Worm (Caenorhabditis elegans): ENCODE results near the gene srh-30.

DNA sequence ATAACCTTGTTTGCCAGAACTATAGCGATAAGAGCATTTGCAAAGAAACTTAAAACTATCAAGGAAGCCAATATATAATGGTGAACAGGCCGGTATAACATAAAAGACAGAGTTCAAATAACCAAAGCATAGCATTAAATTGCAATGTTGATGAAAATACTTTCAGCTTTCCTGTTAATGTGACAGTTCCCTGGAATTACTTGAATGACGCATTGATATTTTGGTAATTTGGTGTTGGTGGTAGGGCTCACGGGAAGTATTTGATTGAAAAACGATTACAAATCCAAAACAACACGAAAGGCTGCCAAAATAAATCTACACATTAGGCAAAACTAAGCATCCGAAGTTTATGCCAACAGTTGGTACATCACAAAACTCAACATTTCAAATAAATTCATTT, 37.4 kb upstream of the srh-30 start, which contains the start of gene dmsr-16:
- TF ChIP-seq him-1 (tag; optimal IDR thresholded peaks at IDR 0.05) (no peak), dao-5 (tag; optimal IDR thresholded peaks at IDR 0.05) (no peak), W03F9.2 (tag; optimal IDR thresholded peaks at IDR 0.05) (no peak)

Data from whole organism, L4/young adult.